Fruit fly (Drosophila melanogaster) whole organism, adult: ENCODE results near the gene CG10486.

Experiments used
- CG12768 ChIP-seq: fragments of 200-800 bp; sonication (Bioruptor generic); optimal IDR thresholded peaks from 2 replicates; lab custom pipeline; 2017; ENCODE audit warnings: missing biosample characterization, missing genetic modification characterization, mild to moderate bottlenecking, moderate library complexity, missing genetic modification reagents
- CG1620 ChIP-seq: fragments of 200-800 bp; sonication (Bioruptor generic); optimal IDR thresholded peaks from 2 replicates; lab custom pipeline; 2016; ENCODE audit warnings: missing biosample characterization, missing genetic modification characterization
- Hr96 ChIP-seq: fragments of 200-800 bp; sonication (Bioruptor generic); optimal IDR thresholded peaks from 2 replicates; lab custom pipeline; 2016; ENCODE audit warnings: missing biosample characterization, missing genetic modification characterization
- Mnt ChIP-seq: fragments of 200-800 bp; sonication (Bioruptor generic); optimal IDR thresholded peaks from 2 replicates; lab custom pipeline; 2016; ENCODE audit warnings: missing biosample characterization, mild to moderate bottlenecking, missing genetic modification characterization
- bab1 ChIP-seq: fragments of 200-800 bp; sonication (Bioruptor generic); optimal IDR thresholded peaks from 3 replicates; lab custom pipeline; 2019; ENCODE audit warnings: missing biosample characterization, mild to moderate bottlenecking, missing genetic modification characterization, moderate library complexity
- cnc ChIP-seq, 2 experiments: fragments of >200 bp; optimal IDR thresholded peaks; 2 replicates each; lab custom pipeline; 2017
- kay ChIP-seq: fragments of 200-800 bp; sonication (Bioruptor generic); peaks from one replicate; lab custom pipeline; 2016; ENCODE audit warnings: missing biosample characterization, missing genetic modification characterization, borderline replicate concordance
- ovo ChIP-seq: fragments of 200-800 bp; sonication (Bioruptor generic); optimal IDR thresholded peaks from 2 replicates; lab custom pipeline; 2016; ENCODE audit warnings: missing biosample characterization, missing genetic modification characterization

DNA sequence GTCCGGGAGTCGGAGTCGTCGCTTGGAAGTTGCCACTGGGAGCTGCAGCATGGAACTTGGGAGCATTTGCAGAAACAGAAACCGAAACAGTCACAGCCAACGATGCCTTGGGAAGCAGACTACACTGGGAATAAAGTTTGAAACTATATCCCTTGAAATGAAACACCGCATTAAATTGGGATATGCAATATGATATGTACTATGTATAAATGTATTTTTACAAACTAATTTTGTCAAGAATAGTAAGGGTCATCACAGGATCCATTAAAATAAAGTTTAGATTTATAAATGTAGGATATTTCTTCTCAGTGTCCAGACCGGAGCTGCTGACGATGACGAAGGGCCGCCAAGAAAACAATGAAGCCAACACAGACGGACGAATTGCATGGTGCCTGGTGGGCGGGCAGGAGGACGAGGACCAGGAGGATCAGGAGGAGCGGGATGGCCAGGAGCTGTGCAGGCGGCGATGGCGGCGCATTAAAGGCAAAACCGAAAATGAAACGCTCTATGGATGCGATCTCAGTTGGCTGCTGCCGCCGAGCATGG, 42.6 kb downstream of the CG10486 start:
- TF ChIP-seq CG12768 (GFP tag; lab: Kevin White, UChicago) (no peak), Mnt (GFP tag; lab: Kevin White, UChicago) (no peak), CG1620 (GFP tag; lab: Kevin White, UChicago) (no peak), Hr96 (GFP tag; lab: Kevin White, UChicago) (no peak), cnc (optimal IDR thresholded peaks at IDR 0.05; lab: Kevin White, UChicago) (no peak), ovo (GFP tag; lab: Kevin White, UChicago) (no peak), bab1 (GFP tag; lab: Kevin White, UChicago) (no peak), kay (GFP tag; lab: Kevin White, UChicago) (no peak)
